Worm (Caenorhabditis elegans) whole organism, L4 larva: Measurements from ENCODE around the gene AC3.12.

Experiments used
- F26F4.8 ChIP-seq: fragments of 200-800 bp; sonication (Bioruptor generic); conservative IDR thresholded peaks from 2 replicates; pipeline ENCODE4 v1.3.6; 2022; ENCODE audit warnings: missing genetic modification characterization, missing compliant biosample characterization
- F44E2.7 ChIP-seq: fragments of 200-800 bp; sonication (Bioruptor generic); IDR thresholded peaks from 2 replicates; pipeline ENCODE4 v2.1.2; 2022; ENCODE audit warnings: missing genetic modification characterization, missing compliant biosample characterization
- R02D3.7 ChIP-seq: fragments of 150-350 bp; sonication (generic microtip); optimal IDR thresholded peaks from 3 replicates; lab custom pipeline; 2014; ENCODE audit warnings: missing biosample characterization, missing genetic modification characterization
- T26A8.4 ChIP-seq: fragments of 200-800 bp; sonication (Bioruptor generic); IDR thresholded peaks from 2 replicates; pipeline ENCODE4 v1.3.6; 2022; ENCODE audit warnings: missing genetic modification characterization, missing compliant biosample characterization
- Y48G9A.11 ChIP-seq: fragments of 200-800 bp; sonication (Bioruptor generic); IDR thresholded peaks from 2 replicates; pipeline ENCODE4 v1.3.6; 2022; ENCODE audit warnings: missing genetic modification reagents, missing genetic modification characterization, missing compliant biosample characterization
- aha-1 ChIP-seq: fragments of 150-350 bp; peaks from one replicate; lab custom pipeline; 2014; ENCODE audit warnings: missing biosample characterization, missing genetic modification characterization
- ama-1 ChIP-seq: fragments of 150-350 bp; optimal IDR thresholded peaks from 2 replicates; lab custom pipeline; 2014; ENCODE audit warnings: inconsistent platforms, mixed read lengths
- ceh-28 ChIP-seq: fragments of 150-350 bp; optimal IDR thresholded peaks from 2 replicates; lab custom pipeline; 2014; ENCODE audit warnings: missing biosample characterization, missing genetic modification reagents, missing genetic modification characterization
- ceh-62 ChIP-seq: sonication (generic microtip); optimal IDR thresholded peaks from 2 replicates; lab custom pipeline; 2017; ENCODE audit warnings: missing biosample characterization, missing genetic modification characterization
- cey-2 ChIP-seq: sonication (generic microtip); optimal IDR thresholded peaks from 3 replicates; lab custom pipeline; 2017; ENCODE audit warnings: missing genetic modification characterization, mild to moderate bottlenecking, missing compliant biosample characterization, antibody characterized with exemption, borderline replicate concordance; ENCODE audit not compliant: insufficient read depth
- ctbp-1 ChIP-seq: fragments of 200-800 bp; sonication (Bioruptor generic); IDR thresholded peaks from 2 replicates; pipeline ENCODE4 v1.3.6; 2022; ENCODE audit warnings: missing genetic modification reagents, missing genetic modification characterization, missing compliant biosample characterization
- daf-12 ChIP-seq: fragments of 150-350 bp; optimal IDR thresholded peaks from 2 replicates; lab custom pipeline; 2014; ENCODE audit warnings: missing biosample characterization, missing genetic modification reagents, missing genetic modification characterization
- daf-16 ChIP-seq, 3 experiments: sonication (generic microtip); optimal IDR thresholded peaks; 2 replicates each; lab custom pipeline; 2016 to 2017; ENCODE audit warnings: missing genetic modification characterization in 3 of 3, missing genetic modification reagents in 3 of 3, mild to moderate bottlenecking in 2 of 3, missing compliant biosample characterization in 2 of 3, missing biosample characterization in 1 of 3, moderate library complexity in 1 of 3
- daf-8 ChIP-seq: fragments of 200-800 bp; sonication (Bioruptor generic); IDR thresholded peaks from 2 replicates; pipeline ENCODE4 v1.3.6; 2022; ENCODE audit warnings: missing genetic modification characterization, missing compliant biosample characterization
- dmd-8 ChIP-seq: fragments of 200-800 bp; sonication (Bioruptor generic); IDR thresholded peaks from 2 replicates; pipeline ENCODE4 v1.3.6; 2022; ENCODE audit warnings: missing genetic modification characterization, missing compliant biosample characterization
- dmd-9 ChIP-seq: fragments of 200-800 bp; sonication (Bioruptor generic); IDR thresholded peaks from 2 replicates; pipeline ENCODE4 v1.3.6; 2022; ENCODE audit warnings: missing genetic modification reagents, missing genetic modification characterization, missing compliant biosample characterization
- duxl-1 ChIP-seq: sonication (generic microtip); optimal IDR thresholded peaks from 2 replicates; lab custom pipeline; 2016; ENCODE audit warnings: mild to moderate bottlenecking, missing genetic modification characterization, moderate library complexity, missing compliant biosample characterization; ENCODE audit not compliant: poor library complexity
- dve-1 ChIP-seq: sonication (generic microtip); optimal IDR thresholded peaks from 2 replicates; lab custom pipeline; 2017; ENCODE audit warnings: antibody characterized with exemption, mild to moderate bottlenecking, missing genetic modification characterization, missing compliant biosample characterization; ENCODE audit not compliant: insufficient read depth
- egl-27 ChIP-seq: sonication (generic microtip); optimal IDR thresholded peaks from 3 replicates; lab custom pipeline; 2017; ENCODE audit warnings: missing biosample characterization, missing genetic modification reagents, missing genetic modification characterization
- fkh-10 ChIP-seq: fragments of 150-350 bp; optimal IDR thresholded peaks from 2 replicates; lab custom pipeline; 2014; ENCODE audit warnings: missing biosample characterization, missing genetic modification reagents, missing genetic modification characterization
- hlh-30 ChIP-seq: sonication (generic microtip); optimal IDR thresholded peaks from 2 replicates; lab custom pipeline; 2017; ENCODE audit warnings: antibody characterized with exemption, mild to moderate bottlenecking, missing genetic modification characterization, missing compliant biosample characterization; ENCODE audit not compliant: insufficient read depth
- lim-7 ChIP-seq: fragments of 200-800 bp; sonication (Bioruptor generic); IDR thresholded peaks from 2 replicates; pipeline ENCODE4 v1.3.6; 2022; ENCODE audit warnings: missing genetic modification characterization, missing compliant biosample characterization
- lin-13 ChIP-seq: fragments of 150-350 bp; optimal IDR thresholded peaks from 2 replicates; lab custom pipeline; 2014; ENCODE audit warnings: missing biosample characterization, missing genetic modification reagents, missing genetic modification characterization
- lin-38 ChIP-seq: fragments of 200-800 bp; sonication (Bioruptor generic); IDR thresholded peaks from 2 replicates; pipeline ENCODE4 v1.3.6; 2022; ENCODE audit warnings: missing genetic modification reagents, missing genetic modification characterization, missing compliant biosample characterization
- mdt-29 ChIP-seq: fragments of 200-800 bp; sonication (Bioruptor generic); IDR thresholded peaks from 2 replicates; pipeline ENCODE4 v1.3.6; 2022; ENCODE audit warnings: missing genetic modification reagents, missing genetic modification characterization, missing compliant biosample characterization
- mxl-3 ChIP-seq: fragments of 200-800 bp; sonication (Bioruptor generic); optimal IDR thresholded peaks from 2 replicates; lab custom pipeline; 2018; ENCODE audit warnings: mild to moderate bottlenecking, missing genetic modification characterization, missing compliant biosample characterization
- nhr-10 ChIP-seq: fragments of 150-350 bp; optimal IDR thresholded peaks from 2 replicates; lab custom pipeline; 2014; ENCODE audit warnings: missing biosample characterization, missing genetic modification characterization
- nhr-237 ChIP-seq: sonication (generic microtip); optimal IDR thresholded peaks from 2 replicates; lab custom pipeline; 2017; ENCODE audit warnings: missing biosample characterization, missing genetic modification characterization
- nhr-28 ChIP-seq: fragments of 150-350 bp; optimal IDR thresholded peaks from 2 replicates; lab custom pipeline; 2014; ENCODE audit warnings: missing biosample characterization, missing genetic modification characterization
- nhr-41 ChIP-seq: fragments of 200-800 bp; sonication (Bioruptor generic); IDR thresholded peaks from 2 replicates; pipeline ENCODE4 v1.3.6; 2022; ENCODE audit warnings: missing genetic modification reagents, missing genetic modification characterization, missing compliant biosample characterization
- nhr-76 ChIP-seq: fragments of 150-350 bp; optimal IDR thresholded peaks from 2 replicates; lab custom pipeline; 2014; ENCODE audit warnings: missing biosample characterization, missing genetic modification characterization
- php-3 ChIP-seq: fragments of 200-800 bp; sonication (Bioruptor generic); IDR thresholded peaks from 2 replicates; pipeline ENCODE4 v1.3.6; 2022; ENCODE audit warnings: missing genetic modification reagents, missing genetic modification characterization, missing compliant biosample characterization
- pqm-1 ChIP-seq: sonication (generic microtip); optimal IDR thresholded peaks from 2 replicates; lab custom pipeline; 2017; ENCODE audit warnings: missing biosample characterization, missing genetic modification characterization
- sdz-12 ChIP-seq: fragments of 200-800 bp; sonication (Bioruptor generic); optimal IDR thresholded peaks from 2 replicates; lab custom pipeline; 2018; ENCODE audit warnings: mild to moderate bottlenecking, missing genetic modification characterization, missing compliant biosample characterization
- snpc-1.2 ChIP-seq: fragments of 200-800 bp; sonication (Bioruptor generic); IDR thresholded peaks from 2 replicates; pipeline ENCODE4 v1.3.6; 2022; ENCODE audit warnings: missing genetic modification reagents, missing genetic modification characterization, missing compliant biosample characterization
- snpc-4 ChIP-seq: fragments of 150-350 bp; optimal IDR thresholded peaks from 2 replicates; lab custom pipeline; 2014; ENCODE audit warnings: missing biosample characterization, missing genetic modification characterization
- tag-97 ChIP-seq: fragments of 200-800 bp; sonication (Bioruptor generic); IDR thresholded peaks from 2 replicates; pipeline ENCODE4 v1.3.6; 2022; ENCODE audit warnings: missing genetic modification characterization, missing compliant biosample characterization
- unc-130 ChIP-seq: sonication (generic microtip); optimal IDR thresholded peaks from 2 replicates; lab custom pipeline; 2016; ENCODE audit warnings: missing genetic modification reagents, missing genetic modification characterization, missing compliant biosample characterization
- unc-62 ChIP-seq, 3 experiments: fragments of 150-350 bp in 1 of 3; sonication (generic microtip); optimal IDR thresholded peaks in 2 of 3; peaks in 1 of 3; 1 replicate in 1 of 3; 2 replicates in 2 of 3; lab custom pipeline; 2014 to 2017; ENCODE audit warnings: missing biosample characterization in 3 of 3, missing genetic modification characterization in 3 of 3, missing genetic modification reagents in 3 of 3, missing genotype in 1 of 3
- zag-1 ChIP-seq: fragments of 150-350 bp; optimal IDR thresholded peaks from 2 replicates; lab custom pipeline; 2014; ENCODE audit warnings: missing biosample characterization, missing genetic modification characterization
- zfp-3 ChIP-seq: fragments of 200-800 bp; sonication (Bioruptor generic); conservative IDR thresholded peaks from 2 replicates; pipeline ENCODE4 v1.3.6; 2022; ENCODE audit warnings: missing genetic modification reagents, missing genetic modification characterization, missing compliant biosample characterization
- zip-11 ChIP-seq: fragments of 200-800 bp; sonication (Bioruptor generic); IDR thresholded peaks from 2 replicates; pipeline ENCODE4 v1.3.6; 2022; ENCODE audit warnings: missing genetic modification characterization, missing compliant biosample characterization

AC3.12 gene

ce11 chrV:10382142-10382541 is 2.9 kb upstream of the AC3.12 start, which contains the start of gene pqn-2:
Gene pqn-2, plus strand, starts transcription at chrV:10382442.
- TF ChIP-seq nhr-28 (tag; lab: Kevin White, UChicago), result no peak
- TF ChIP-seq tag-97 (GFP tag; lab: Robert Waterston, UW), result no peak
- TF ChIP-seq pqm-1, result no peak
- no peak for TF ChIP-seq nhr-76 (tag; lab: Kevin White, UChicago)
- no peak for TF ChIP-seq lim-7 (GFP tag; lab: Robert Waterston, UW)
- no peak for TF ChIP-seq nhr-237
- TF ChIP-seq ama-1 (lab: Kevin White, UChicago), result no peak
- no peak for TF ChIP-seq T26A8.4 (GFP tag; lab: Robert Waterston, UW)
- no peak for TF ChIP-seq mxl-3 (GFP tag; lab: Kevin White, UChicago)
- no peak for TF ChIP-seq cey-2 (tag; lab: Kevin White, UChicago)
- no peak for TF ChIP-seq duxl-1 (tag; lab: Kevin White, UChicago)
- TF ChIP-seq dmd-9, result no peak
- no peak for TF ChIP-seq R02D3.7 (tag; lab: Kevin White, UChicago)

- TF ChIP-seq zag-1 (tag; lab: Kevin White, UChicago) (no peak), F44E2.7 (no peak), nhr-41 (GFP tag; lab: Robert Waterston, UW) (no peak), unc-130 (GFP tag; lab: Kevin White, UChicago) (no peak), ceh-28 (tag; lab: Kevin White, UChicago) (no peak), lin-38 (GFP tag; lab: Robert Waterston, UW) (no peak)
Observed at ce11 chrV:10381726-10382125, 2.5 kb upstream of the AC3.12 start, which contains the start of gene abu-1. Gene abu-1, minus strand, starts transcription at chrV:10381826.

- no peak for TF ChIP-seq php-3 (GFP tag; lab: Robert Waterston, UW)
- no peak for TF ChIP-seq sdz-12 (GFP tag; lab: Kevin White, UChicago)
- TF ChIP-seq T26A8.4 (GFP tag; lab: Robert Waterston, UW), result no peak
- peak; percentile 95 for TF ChIP-seq aha-1 (tag; lab: Kevin White, UChicago)
- TF ChIP-seq unc-62 (GFP tag; optimal IDR thresholded peaks at IDR 0.05 in 1 of 2; lab: Kevin White, UChicago), result peak in 1 of 2 experiments; percentile 68
- TF ChIP-seq unc-62 (tag; optimal IDR thresholded peaks at IDR 0.05; lab: Kevin White, UChicago), result no peak
- no peak for TF ChIP-seq fkh-10 (GFP tag; lab: Kevin White, UChicago)
- TF ChIP-seq lin-38 (GFP tag; lab: Robert Waterston, UW), result no peak
- TF ChIP-seq lin-13 (GFP tag; lab: Kevin White, UChicago), result no peak
Observed at ce11 chrV:10379761-10380160, 568 bp upstream of the AC3.12 start.

ce11 chrV:10371951-10372350 is 7.2 kb downstream of the AC3.12 start, which contains the start of gene ugt-49:
Gene ugt-49, plus strand, starts transcription at chrV:10372321.
- TF ChIP-seq lin-13 (GFP tag; lab: Kevin White, UChicago) (no peak), daf-16 (GFP tag; optimal IDR thresholded peaks at IDR 0.05; lab: Kevin White, UChicago) (no peak), daf-16 (tag; optimal IDR thresholded peaks at IDR 0.05; lab: Kevin White, UChicago) (peak; percentile 43), F26F4.8 (GFP tag; lab: Robert Waterston, UW) (no peak), nhr-28 (tag; lab: Kevin White, UChicago) (peak; percentile 79), dve-1 (tag; lab: Kevin White, UChicago) (peak; percentile 5), pqm-1 (peak; percentile 34)
- TF ChIP-seq, all 104 proteins: peak for 4

- TF ChIP-seq php-3 (GFP tag; lab: Robert Waterston, UW) (0 out of 2 replicates have a peak, but pooled peaks have one; percentile 33), zip-11 (GFP tag; lab: Robert Waterston, UW) (no peak), daf-8 (GFP tag; lab: Robert Waterston, UW) (no peak), pqm-1 (peak; percentile 38), ceh-62 (tag; lab: Kevin White, UChicago) (no peak), hlh-30 (tag; lab: Kevin White, UChicago) (peak; percentile 82), snpc-4 (tag; lab: Kevin White, UChicago) (no peak), egl-27 (no peak), cey-2 (tag; lab: Kevin White, UChicago) (peak; percentile 59), unc-130 (GFP tag; lab: Kevin White, UChicago) (no peak), nhr-10 (peak; percentile 18), zfp-3 (0 out of 2 replicates have a peak, but pooled peaks have one; percentile 29), daf-12 (tag; lab: Kevin White, UChicago) (no peak), snpc-1.2 (no peak), Y48G9A.11 (GFP tag; lab: Robert Waterston, UW) (no peak), zag-1 (tag; lab: Kevin White, UChicago) (no peak), dmd-8 (GFP tag; lab: Robert Waterston, UW) (no peak), ctbp-1 (GFP tag; lab: Robert Waterston, UW) (no peak), mdt-29 (GFP tag; lab: Robert Waterston, UW) (no peak)
Observed at ce11 chrV:10371177-10371576, 8.0 kb downstream of the AC3.12 start.
